Worm (Caenorhabditis elegans) whole organism, L3 larva: Measurements from ENCODE around the gene fbxb-81.

Experiments used
- ZK546.5 ChIP-seq: sonication (generic microtip); optimal IDR thresholded peaks from 2 replicates; lab custom pipeline; 2017; ENCODE audit warnings: missing biosample characterization, missing genetic modification characterization
- ama-1 ChIP-seq: fragments of 150-350 bp; optimal IDR thresholded peaks from 2 replicates; lab custom pipeline; 2018
- ceh-16 ChIP-seq: sonication (generic microtip); optimal IDR thresholded peaks from 2 replicates; lab custom pipeline; 2017; ENCODE audit warnings: missing biosample characterization, missing genetic modification characterization
- ceh-28 ChIP-seq: fragments of 150-350 bp; optimal IDR thresholded peaks from 2 replicates; lab custom pipeline; 2014; ENCODE audit warnings: missing biosample characterization, missing genetic modification reagents, missing genetic modification characterization
- ceh-82 ChIP-seq: fragments of 150-350 bp; optimal IDR thresholded peaks from 2 replicates; lab custom pipeline; 2014; ENCODE audit warnings: missing biosample characterization, missing genetic modification characterization
- ceh-9 ChIP-seq: sonication (generic microtip); optimal IDR thresholded peaks from 2 replicates; lab custom pipeline; 2018; ENCODE audit warnings: missing biosample characterization, missing genetic modification characterization
- daf-12 ChIP-seq: fragments of 150-350 bp; optimal IDR thresholded peaks from 2 replicates; lab custom pipeline; 2014; ENCODE audit warnings: missing biosample characterization, missing genetic modification reagents, missing genetic modification characterization
- egl-27 ChIP-seq: sonication (generic microtip); optimal IDR thresholded peaks from 4 replicates; lab custom pipeline; 2017; ENCODE audit warnings: missing biosample characterization, missing genetic modification reagents, missing genetic modification characterization
- egl-5 ChIP-seq: fragments of 150-350 bp; optimal IDR thresholded peaks from 2 replicates; lab custom pipeline; 2017; ENCODE audit warnings: missing biosample characterization, missing genetic modification reagents, missing genetic modification characterization, inconsistent platforms
- elt-1 ChIP-seq: fragments of 150-350 bp; optimal IDR thresholded peaks from 2 replicates; lab custom pipeline; 2014; ENCODE audit warnings: missing biosample characterization, missing genetic modification characterization
- elt-2 ChIP-seq: sonication (generic microtip); optimal IDR thresholded peaks from 2 replicates; lab custom pipeline; 2016; ENCODE audit warnings: missing genetic modification reagents, mild to moderate bottlenecking, missing genetic modification characterization, missing compliant biosample characterization
- elt-3 ChIP-seq, 3 experiments: fragments of 150-350 bp in 1 of 3; sonication (generic microtip) in 2 of 3; optimal IDR thresholded peaks; 2 replicates in 2 of 3; 4 replicates in 1 of 3; lab custom pipeline; 2014 to 2017; ENCODE audit warnings: missing biosample characterization in 3 of 3, missing genetic modification characterization in 3 of 3
- eor-1 ChIP-seq, 2 experiments: fragments of 150-350 bp; optimal IDR thresholded peaks; 2 replicates each; lab custom pipeline; 2014 to 2018; ENCODE audit warnings: missing biosample characterization in 2 of 2, missing genetic modification characterization in 2 of 2
- fkh-10 ChIP-seq: sonication (generic microtip); optimal IDR thresholded peaks from 2 replicates; lab custom pipeline; 2017; ENCODE audit warnings: missing biosample characterization, missing genetic modification reagents, missing genetic modification characterization
- fkh-2 ChIP-seq: fragments of 150-350 bp; optimal IDR thresholded peaks from 2 replicates; lab custom pipeline; 2014; ENCODE audit warnings: missing biosample characterization, missing genetic modification reagents, missing genetic modification characterization
- fos-1 ChIP-seq: fragments of 150-350 bp; optimal IDR thresholded peaks from 2 replicates; lab custom pipeline; 2014; ENCODE audit warnings: missing biosample characterization, missing genetic modification characterization
- hmg-11 ChIP-seq: sonication (generic microtip); optimal IDR thresholded peaks from 2 replicates; lab custom pipeline; 2016; ENCODE audit warnings: missing genetic modification characterization, missing compliant biosample characterization
- jun-1 ChIP-seq: fragments of 150-350 bp; optimal IDR thresholded peaks from 2 replicates; lab custom pipeline; 2014; ENCODE audit warnings: missing biosample characterization, missing genetic modification reagents, missing genetic modification characterization
- lin-15B ChIP-seq: fragments of 150-350 bp; optimal IDR thresholded peaks from 2 replicates; lab custom pipeline; 2014; ENCODE audit warnings: missing biosample characterization, missing genetic modification characterization
- lsy-12 ChIP-seq: sonication (generic microtip); optimal IDR thresholded peaks from 2 replicates; lab custom pipeline; 2016; ENCODE audit warnings: mild to moderate bottlenecking, missing genetic modification characterization, missing compliant biosample characterization
- mml-1 ChIP-seq: fragments of 150-350 bp; sonication (generic microtip); optimal IDR thresholded peaks from 3 replicates; lab custom pipeline; 2014; ENCODE audit warnings: missing biosample characterization, missing genetic modification characterization
- nfya-1 ChIP-seq: sonication (generic microtip); optimal IDR thresholded peaks from 2 replicates; lab custom pipeline; 2017; ENCODE audit warnings: missing genetic modification characterization, mild to moderate bottlenecking, missing compliant biosample characterization, antibody characterized with exemption, moderate library complexity; ENCODE audit not compliant: insufficient read depth
- nhr-11 ChIP-seq: fragments of 150-350 bp; optimal IDR thresholded peaks from 2 replicates; lab custom pipeline; 2014; ENCODE audit warnings: missing biosample characterization, missing genetic modification characterization
- nhr-12 ChIP-seq: fragments of 150-350 bp; optimal IDR thresholded peaks from 2 replicates; lab custom pipeline; 2014; ENCODE audit warnings: missing biosample characterization, missing genetic modification characterization
- nhr-237 ChIP-seq: fragments of 150-350 bp; optimal IDR thresholded peaks from 2 replicates; lab custom pipeline; 2014; ENCODE audit warnings: missing biosample characterization, missing genetic modification characterization
- nhr-25 ChIP-seq: sonication (generic microtip); optimal IDR thresholded peaks from 2 replicates; lab custom pipeline; 2017; ENCODE audit warnings: missing biosample characterization, missing genetic modification characterization
- nhr-28 ChIP-seq: fragments of 150-350 bp; optimal IDR thresholded peaks from 2 replicates; lab custom pipeline; 2014; ENCODE audit warnings: missing biosample characterization, missing genetic modification characterization
- nhr-76 ChIP-seq: fragments of 150-350 bp; sonication (generic microtip); optimal IDR thresholded peaks from 5 replicates; lab custom pipeline; 2014; ENCODE audit warnings: missing biosample characterization, missing genetic modification characterization
- pha-4 ChIP-seq: fragments of 150-350 bp; optimal IDR thresholded peaks from 2 replicates; lab custom pipeline; 2014; ENCODE audit warnings: missing biosample characterization, missing genetic modification reagents, missing genetic modification characterization
- pqm-1 ChIP-seq: fragments of 150-350 bp; optimal IDR thresholded peaks from 2 replicates; lab custom pipeline; 2017; ENCODE audit warnings: missing biosample characterization, missing genetic modification characterization, inconsistent platforms
- sea-2 ChIP-seq: fragments of 150-350 bp; sonication (generic microtip); optimal IDR thresholded peaks from 4 replicates; lab custom pipeline; 2014; ENCODE audit warnings: missing biosample characterization, missing genetic modification reagents, missing genetic modification characterization
- snpc-4 ChIP-seq: fragments of 150-350 bp; optimal IDR thresholded peaks from 2 replicates; lab custom pipeline; 2014; ENCODE audit warnings: missing biosample characterization, missing genetic modification characterization
- unc-39 ChIP-seq: sonication (generic microtip); optimal IDR thresholded peaks from 4 replicates; lab custom pipeline; 2017; ENCODE audit warnings: missing biosample characterization, missing genetic modification characterization
- ztf-4 ChIP-seq: fragments of 150-350 bp; optimal IDR thresholded peaks from 2 replicates; lab custom pipeline; 2014; ENCODE audit warnings: missing biosample characterization, missing genetic modification characterization

The fbxb-81 gene

ce11 chrIII:151084-151483 is 10.1 kb upstream of the fbxb-81 start:
- TF ChIP-seq fkh-10 (GFP tag; lab: Kevin White, UChicago): no peak
- TF ChIP-seq hmg-11 (tag; lab: Kevin White, UChicago): no peak
- no peak for TF ChIP-seq nhr-28 (tag; lab: Kevin White, UChicago)
- no peak for TF ChIP-seq snpc-4
- TF ChIP-seq jun-1 (tag; lab: Kevin White, UChicago): no peak
- TF ChIP-seq ceh-82 (tag; lab: Kevin White, UChicago): no peak
- no peak for TF ChIP-seq ZK546.5
- no peak for TF ChIP-seq sea-2 (GFP tag; lab: Kevin White, UChicago)
- no peak for TF ChIP-seq nhr-25 (tag; lab: Kevin White, UChicago)
- TF ChIP-seq nhr-12 (tag; lab: Kevin White, UChicago): no peak

ce11 chrIII:149132-149531 is 8.1 kb upstream of the fbxb-81 start:
- no peak for TF ChIP-seq egl-5 (tag; lab: Kevin White, UChicago)
- TF ChIP-seq fkh-2 (tag; lab: Kevin White, UChicago): no peak
- no peak for TF ChIP-seq pqm-1 (tag; lab: Kevin White, UChicago)
- TF ChIP-seq mml-1: no peak
- TF ChIP-seq eor-1 (tag; optimal IDR thresholded peaks at IDR 0.05; lab: Kevin White, UChicago): no peak
- no peak for TF ChIP-seq daf-12 (tag; lab: Kevin White, UChicago)
- no peak for TF ChIP-seq nhr-237
- TF ChIP-seq lin-15B (tag; lab: Kevin White, UChicago): no peak
- TF ChIP-seq lsy-12 (tag; lab: Kevin White, UChicago): no peak
- TF ChIP-seq, all 47 proteins: peak for 0

- no peak for TF ChIP-seq nhr-12 (tag; lab: Kevin White, UChicago)
- TF ChIP-seq elt-2 (tag; lab: Kevin White, UChicago): peak; percentile 76
- TF ChIP-seq elt-3 (tag; optimal IDR thresholded peaks at IDR 0.05; lab: Kevin White, UChicago): no peak
- TF ChIP-seq egl-5 (tag; lab: Kevin White, UChicago): no peak
- no peak for TF ChIP-seq ceh-82 (tag; lab: Kevin White, UChicago)
- TF ChIP-seq pqm-1 (tag; lab: Kevin White, UChicago): peak; percentile 59
- no peak for TF ChIP-seq mml-1
- no peak for TF ChIP-seq unc-39 (tag; lab: Kevin White, UChicago)
Measured at ce11 chrIII:147570-148076, 6.6 kb upstream of the fbxb-81 start, which contains the start of gene sqst-5. sqst-5 (minus strand) TSS chrIII:147620.

ce11 chrIII:146369-146768 is 5.4 kb upstream of the fbxb-81 start, which contains the start of gene fbxb-84:
fbxb-84 (minus strand) TSS chrIII:146469.
- TF ChIP-seq elt-1 (no peak), nfya-1 (tag; lab: Kevin White, UChicago) (no peak), ZK546.5 (no peak), nhr-11 (tag; lab: Kevin White, UChicago) (no peak), ceh-9 (tag; lab: Kevin White, UChicago) (no peak), lsy-12 (tag; lab: Kevin White, UChicago) (no peak), nhr-76 (tag; lab: Kevin White, UChicago) (no peak), ceh-28 (tag; lab: Kevin White, UChicago) (no peak), hmg-11 (tag; lab: Kevin White, UChicago) (no peak), ceh-82 (tag; lab: Kevin White, UChicago) (no peak), mml-1 (no peak), eor-1 (tag; optimal IDR thresholded peaks at IDR 0.05; lab: Kevin White, UChicago) (no peak), fos-1 (no peak), pqm-1 (tag; lab: Kevin White, UChicago) (no peak), ama-1 (lab: Kevin White, UChicago) (no peak), ceh-16 (tag; lab: Kevin White, UChicago) (no peak), pha-4 (no peak), ztf-4 (tag; lab: Kevin White, UChicago) (no peak), lin-15B (tag; lab: Kevin White, UChicago) (no peak), nhr-237 (no peak)

ce11 chrIII:145078-145477 is 4.1 kb upstream of the fbxb-81 start, which contains the start of the genes T17A3.12 and fbxb-83:
T17A3.12 (minus strand) TSS chrIII:145178.
fbxb-83 (minus strand) TSS chrIII:145211.
- TF ChIP-seq ceh-9 (tag; lab: Kevin White, UChicago): no peak
- TF ChIP-seq eor-1 (tag; optimal IDR thresholded peaks at IDR 0.05; lab: Kevin White, UChicago): no peak
- no peak for TF ChIP-seq egl-27 (tag; lab: Kevin White, UChicago)
